Fruit fly (Drosophila melanogaster) ovary, adult (tissue): Measurements from ENCODE around the gene UQCR-C2.
"Not testable (repeated sequence)": the region's sequence is repeated elsewhere in the genome, so short reads cannot be mapped to it uniquely, and the experiment has no call there.

ENCODE experiments used
- CG17801 ChIP-seq: fragments of 200-800 bp; optimal IDR thresholded peaks from 2 replicates; lab custom pipeline; 2019; ENCODE audit warnings: missing biosample characterization, mild to moderate bottlenecking, missing genetic modification characterization, moderate library complexity; ENCODE audit not compliant: partially characterized antibody

UQCR-C2 gene

dm6 chr3L:16584074-16584578, at the start of gene UQCR-C2:
Gene UQCR-C2, plus strand, starts transcription at chr3L:16584124.
- TF ChIP-seq CG17801 (GFP tag; lab: Kevin White, UChicago), result peak; percentile 26

- TF ChIP-seq CG17801 (GFP tag; lab: Kevin White, UChicago), result no peak
Observed at dm6 chr3L:16542998-16543624, 40.8 kb upstream of the UQCR-C2 start, which contains the start of gene CG43373. Gene CG43373, minus strand, starts transcription at chr3L:16543370.

dm6 chr3L:16544220-16544619, 39.7 kb upstream of the UQCR-C2 start:
- no peak for TF ChIP-seq CG17801 (GFP tag; lab: Kevin White, UChicago)

- no peak for TF ChIP-seq CG17801 (GFP tag; lab: Kevin White, UChicago)
Observed at dm6 chr3L:16545511-16545910, 38.4 kb upstream of the UQCR-C2 start, which contains the start of gene CG13033. Gene CG13033, minus strand, starts transcription at chr3L:16545628.

dm6 chr3L:16546159-16546558, 37.8 kb upstream of the UQCR-C2 start:
- no peak for TF ChIP-seq CG17801 (GFP tag; lab: Kevin White, UChicago)

- TF ChIP-seq CG17801 (GFP tag; lab: Kevin White, UChicago), result no peak
Observed at dm6 chr3L:16556523-16556922, 27.4 kb upstream of the UQCR-C2 start, which contains the start of gene CG4229. Gene CG4229, plus strand, starts transcription at chr3L:16556823.

dm6 chr3L:16563361-16563760, 20.6 kb upstream of the UQCR-C2 start:
- no peak for TF ChIP-seq CG17801 (GFP tag; lab: Kevin White, UChicago)

- TF ChIP-seq CG17801 (GFP tag; lab: Kevin White, UChicago), result no peak
Observed at dm6 chr3L:16566093-16566492, 17.8 kb upstream of the UQCR-C2 start.

- no peak for TF ChIP-seq CG17801 (GFP tag; lab: Kevin White, UChicago)
Observed at dm6 chr3L:16566700-16567221, 17.2 kb upstream of the UQCR-C2 start, which contains the start of gene UQCR-6.4L. Gene UQCR-6.4L, plus strand, starts transcription at chr3L:16566750.

- no peak for TF ChIP-seq CG17801 (GFP tag; lab: Kevin White, UChicago)
Observed at dm6 chr3L:16567495-16567894, 16.4 kb upstream of the UQCR-C2 start.

dm6 chr3L:16569456-16569855, 14.5 kb upstream of the UQCR-C2 start:
- TF ChIP-seq CG17801 (GFP tag; lab: Kevin White, UChicago), result no peak

dm6 chr3L:16571014-16571738, 12.7 kb upstream of the UQCR-C2 start:
- no peak for TF ChIP-seq CG17801 (GFP tag; lab: Kevin White, UChicago)

- TF ChIP-seq CG17801 (GFP tag; lab: Kevin White, UChicago), result no peak
Observed at dm6 chr3L:16571739-16572063, 12.2 kb upstream of the UQCR-C2 start.

dm6 chr3L:16572208-16572607, 11.7 kb upstream of the UQCR-C2 start:
- TF ChIP-seq CG17801 (GFP tag; lab: Kevin White, UChicago), result no peak

- not testable (repeated sequence) for TF ChIP-seq CG17801 (GFP tag; lab: Kevin White, UChicago)
Observed at dm6 chr3L:16573234-16573633, 10.7 kb upstream of the UQCR-C2 start, which contains the start of gene Mipp1. Gene Mipp1, minus strand, starts transcription at chr3L:16573334.
